Fruit fly (Drosophila melanogaster): Measurements from ENCODE around the gene prd.

DNA sequence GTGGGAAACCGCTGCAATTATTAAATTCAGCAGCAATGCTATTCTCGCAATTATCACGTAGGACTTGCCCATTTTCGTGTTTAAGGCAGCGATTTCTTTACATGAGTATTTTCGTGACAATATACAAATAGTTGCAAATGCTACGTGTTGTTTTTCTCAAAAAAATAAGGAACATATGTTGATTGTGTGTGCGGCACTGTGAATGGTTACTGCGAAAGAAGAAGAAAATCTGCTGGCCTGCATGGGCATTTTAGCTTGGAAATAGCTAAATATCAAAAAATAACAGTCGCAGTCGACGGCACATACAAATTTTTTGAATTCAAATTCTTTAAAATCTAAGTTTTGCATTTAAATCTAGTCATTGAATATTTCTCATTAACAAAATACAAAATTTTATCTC lies 45.1 kb downstream of the prd start, which contains the start of gene CG6766:
- no peak for TF ChIP-seq br (GFP tag; optimal IDR thresholded peaks at IDR 0.05)
- no peak for TF ChIP-seq Abd-B (GFP tag; optimal IDR thresholded peaks at IDR 0.05)
- TF ChIP-seq fru (GFP tag; optimal IDR thresholded peaks at IDR 0.05): no peak
- TF ChIP-seq tai (GFP tag; optimal IDR thresholded peaks at IDR 0.05): no peak
- TF ChIP-seq dmrt93B (GFP tag; optimal IDR thresholded peaks at IDR 0.05): no peak
- TF ChIP-seq Jra (GFP tag; optimal IDR thresholded peaks at IDR 0.05): no peak
- no peak for TF ChIP-seq woc (GFP tag; optimal IDR thresholded peaks at IDR 0.05)
- no peak for TF ChIP-seq usp (GFP tag; optimal IDR thresholded peaks at IDR 0.05)
- no peak for TF ChIP-seq pan (optimal IDR thresholded peaks at IDR 0.05)
